Fruit fly (Drosophila melanogaster) S2 (cell line): Measurements from ENCODE around the gene sov.

Source experiments
- CG8478 ChIP-seq: fragments of >200 bp; optimal IDR thresholded peaks from 2 replicates; lab custom pipeline; 2018
- CTCF ChIP-seq, 2 experiments: fragments of >200 bp; optimal IDR thresholded peaks; 2 replicates each; lab custom pipeline; 2018

dm6 chrX:6799261-6800022, 43.3 kb downstream of the sov start:
- TF ChIP-seq CG8478 (lab: Kevin White, UChicago) (no peak), CTCF (optimal IDR thresholded peaks at IDR 0.05; lab: Kevin White, UChicago) (no peak)
